Worm (Caenorhabditis elegans) whole organism, L4 larva: Measurements from ENCODE around the gene R01E6.2.

ENCODE experiments used
- T26A8.4 ChIP-seq: fragments of 200-800 bp; sonication (Bioruptor generic); IDR thresholded peaks from 2 replicates; pipeline ENCODE4 v1.3.6; 2022; ENCODE audit warnings: missing genetic modification characterization, missing compliant biosample characterization
- aha-1 ChIP-seq: fragments of 150-350 bp; peaks from one replicate; lab custom pipeline; 2014; ENCODE audit warnings: missing biosample characterization, missing genetic modification characterization
- ama-1 ChIP-seq: fragments of 150-350 bp; optimal IDR thresholded peaks from 2 replicates; lab custom pipeline; 2014; ENCODE audit warnings: inconsistent platforms, mixed read lengths
- ctbp-1 ChIP-seq: fragments of 200-800 bp; sonication (Bioruptor generic); IDR thresholded peaks from 2 replicates; pipeline ENCODE4 v1.3.6; 2022; ENCODE audit warnings: missing genetic modification reagents, missing genetic modification characterization, missing compliant biosample characterization
- fkh-10 ChIP-seq: fragments of 150-350 bp; optimal IDR thresholded peaks from 2 replicates; lab custom pipeline; 2014; ENCODE audit warnings: missing biosample characterization, missing genetic modification reagents, missing genetic modification characterization
- hlh-30 ChIP-seq: sonication (generic microtip); optimal IDR thresholded peaks from 2 replicates; lab custom pipeline; 2017; ENCODE audit warnings: antibody characterized with exemption, mild to moderate bottlenecking, missing genetic modification characterization, missing compliant biosample characterization; ENCODE audit not compliant: insufficient read depth
- hmg-1.1 ChIP-seq: fragments of 200-800 bp; sonication (Bioruptor generic); IDR thresholded peaks from 2 replicates; pipeline ENCODE4 v1.3.6; 2022; ENCODE audit warnings: missing genetic modification reagents, missing genetic modification characterization, missing compliant biosample characterization
- nhr-11 ChIP-seq: fragments of 150-350 bp; optimal IDR thresholded peaks from 2 replicates; lab custom pipeline; 2014; ENCODE audit warnings: missing biosample characterization, missing genetic modification characterization
- nhr-237 ChIP-seq: sonication (generic microtip); optimal IDR thresholded peaks from 2 replicates; lab custom pipeline; 2017; ENCODE audit warnings: missing biosample characterization, missing genetic modification characterization
- nhr-25 ChIP-seq: sonication (generic microtip); optimal IDR thresholded peaks from 2 replicates; lab custom pipeline; 2017; ENCODE audit warnings: missing genetic modification characterization, mild to moderate bottlenecking, missing compliant biosample characterization, antibody characterized with exemption, moderate library complexity, borderline replicate concordance; ENCODE audit not compliant: insufficient read depth
- nhr-28 ChIP-seq: fragments of 150-350 bp; optimal IDR thresholded peaks from 2 replicates; lab custom pipeline; 2014; ENCODE audit warnings: missing biosample characterization, missing genetic modification characterization
- nhr-76 ChIP-seq: fragments of 150-350 bp; optimal IDR thresholded peaks from 2 replicates; lab custom pipeline; 2014; ENCODE audit warnings: missing biosample characterization, missing genetic modification characterization
- unc-130 ChIP-seq: sonication (generic microtip); optimal IDR thresholded peaks from 2 replicates; lab custom pipeline; 2016; ENCODE audit warnings: missing genetic modification reagents, missing genetic modification characterization, missing compliant biosample characterization
- ztf-11 ChIP-seq: fragments of 150-350 bp; optimal IDR thresholded peaks from 2 replicates; lab custom pipeline; 2014; ENCODE audit warnings: missing biosample characterization, missing genetic modification characterization

ce11 chrX:13604946-13605617 is 38.7 kb upstream of the R01E6.2 start, which contains the start of gene F54B11.9:
- TF ChIP-seq ztf-11 = no peak
- TF ChIP-seq T26A8.4 (GFP tag; lab: Robert Waterston, UW) = no peak
- no peak for TF ChIP-seq ama-1 (lab: Kevin White, UChicago)
- TF ChIP-seq fkh-10 (GFP tag; lab: Kevin White, UChicago) = no peak
- TF ChIP-seq aha-1 = peak; percentile 41
- TF ChIP-seq unc-130 (GFP tag; lab: Kevin White, UChicago) = no peak
- TF ChIP-seq nhr-237 (tag; lab: Kevin White, UChicago) = no peak
- TF ChIP-seq hlh-30 (tag; lab: Kevin White, UChicago) = no peak
- peak; percentile 56 for TF ChIP-seq nhr-11 (tag; lab: Kevin White, UChicago)
- no peak for TF ChIP-seq nhr-25 (tag; lab: Kevin White, UChicago)
- no peak for TF ChIP-seq ctbp-1
- no peak for TF ChIP-seq nhr-28 (tag; lab: Kevin White, UChicago)
- TF ChIP-seq hmg-1.1 (GFP tag; lab: Robert Waterston, UW) = no peak
- no peak for TF ChIP-seq nhr-76 (tag; lab: Kevin White, UChicago)
